Worm (Caenorhabditis elegans): ENCODE measurements around the gene skpo-2.

DNA sequence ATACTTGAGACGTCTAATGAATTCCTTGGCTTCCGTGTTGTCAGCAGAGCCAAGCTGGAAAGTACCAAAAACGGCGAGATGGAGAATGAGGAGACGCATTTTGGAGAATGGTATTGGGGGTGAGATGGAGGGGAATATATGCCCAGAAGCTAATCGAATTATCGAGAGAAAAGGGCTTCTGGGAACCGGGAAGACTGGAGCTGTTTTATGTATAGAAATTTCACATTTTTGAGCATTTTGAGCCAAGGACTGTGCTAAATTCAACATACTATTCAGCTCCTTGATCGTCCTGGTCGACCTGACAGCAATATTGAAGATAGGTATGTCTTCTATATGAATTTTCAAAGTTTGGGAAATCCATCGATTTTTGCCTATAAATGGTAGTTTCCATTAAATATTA lies 23.7 kb upstream of the skpo-2 start, which contains the start of gene C16C8.7:
- TF ChIP-seq ces-1 (GFP tag; optimal IDR thresholded peaks at IDR 0.05) = no peak
- no peak for TF ChIP-seq ztf-11 (tag; optimal IDR thresholded peaks at IDR 0.05)
- TF ChIP-seq nhr-237 (tag; optimal IDR thresholded peaks at IDR 0.05) = no peak
- TF ChIP-seq elt-3 (tag; optimal IDR thresholded peaks at IDR 0.05) = no peak
- no peak for TF ChIP-seq unc-120 (tag; optimal IDR thresholded peaks at IDR 0.05; ENCODE audit: poor library complexity, severe bottlenecking)
- TF ChIP-seq unc-39 (tag; optimal IDR thresholded peaks at IDR 0.05) = no peak
- no peak for TF ChIP-seq nhr-12 (tag; optimal IDR thresholded peaks at IDR 0.05)
- no peak for TF ChIP-seq nhr-76 (tag; optimal IDR thresholded peaks at IDR 0.05)
- no peak for TF ChIP-seq bed-3 (GFP tag; optimal IDR thresholded peaks at IDR 0.05)
- no peak for TF ChIP-seq unc-62 (GFP tag; optimal IDR thresholded peaks at IDR 0.05)
- no peak for TF ChIP-seq mep-1 (tag; optimal IDR thresholded peaks at IDR 0.05)
- TF ChIP-seq drap-1 (GFP tag; optimal IDR thresholded peaks at IDR 0.05) = no peak

Data from whole organism, mixed stage, embryonic.